Fruit fly (Drosophila melanogaster) whole organism, adult: ENCODE data around the gene Ir67b.

ENCODE experiments used
- CG14711 ChIP-seq: fragments of 200-800 bp; sonication (Bioruptor generic); optimal IDR thresholded peaks from 2 replicates; lab custom pipeline; 2018; ENCODE audit warnings: missing biosample characterization, mild to moderate bottlenecking, missing genetic modification characterization, moderate library complexity
- Mnt ChIP-seq: fragments of 200-800 bp; sonication (Bioruptor generic); optimal IDR thresholded peaks from 2 replicates; lab custom pipeline; 2016; ENCODE audit warnings: missing biosample characterization, mild to moderate bottlenecking, missing genetic modification characterization
- cnc ChIP-seq, 2 experiments: fragments of >200 bp; optimal IDR thresholded peaks; 2 replicates each; lab custom pipeline; 2017
- kay ChIP-seq: fragments of 200-800 bp; sonication (Bioruptor generic); peaks from one replicate; lab custom pipeline; 2016; ENCODE audit warnings: missing biosample characterization, missing genetic modification characterization, borderline replicate concordance
- ovo ChIP-seq: fragments of 200-800 bp; sonication (Bioruptor generic); optimal IDR thresholded peaks from 2 replicates; lab custom pipeline; 2016; ENCODE audit warnings: missing biosample characterization, missing genetic modification characterization
- pad ChIP-seq: fragments of 200-800 bp; sonication (Bioruptor generic); optimal IDR thresholded peaks from 3 replicates; lab custom pipeline; 2017; ENCODE audit warnings: missing biosample characterization, missing genetic modification characterization, mild to moderate bottlenecking, moderate library complexity, missing genetic modification reagents
- toe ChIP-seq: fragments of 200-800 bp; sonication (Bioruptor generic); optimal IDR thresholded peaks from 2 replicates; lab custom pipeline; 2016; ENCODE audit warnings: missing biosample characterization, missing genetic modification characterization

DNA sequence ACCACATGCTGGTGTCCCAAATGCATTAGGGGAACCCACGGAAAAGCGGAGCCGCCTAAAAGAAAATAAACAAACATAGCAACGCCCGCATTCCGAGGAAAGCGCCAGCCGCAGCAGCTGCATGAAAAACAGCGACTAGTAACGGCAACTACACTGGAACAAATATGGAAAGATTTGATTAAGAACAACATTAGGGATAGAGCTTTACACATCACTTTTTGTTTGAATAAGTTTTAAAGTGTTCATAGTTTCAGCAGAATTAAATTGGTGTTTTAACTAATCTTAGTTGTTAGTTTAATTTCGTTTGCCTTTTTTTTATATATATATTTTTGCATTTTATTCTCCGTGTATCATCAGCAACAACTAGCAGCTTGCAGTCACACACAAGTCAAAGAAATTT, 3.8 kb downstream of the Ir67b start:
- TF ChIP-seq ovo (GFP tag; lab: Kevin White, UChicago) (no peak), kay (GFP tag; lab: Kevin White, UChicago) (no peak), toe (GFP tag; lab: Kevin White, UChicago) (no peak), cnc (optimal IDR thresholded peaks at IDR 0.05; lab: Kevin White, UChicago) (no peak), pad (GFP tag; lab: Kevin White, UChicago) (no peak), CG14711 (tag; lab: Kevin White, UChicago) (no peak), Mnt (GFP tag; lab: Kevin White, UChicago) (no peak)
